In the genomic region with DNA sequence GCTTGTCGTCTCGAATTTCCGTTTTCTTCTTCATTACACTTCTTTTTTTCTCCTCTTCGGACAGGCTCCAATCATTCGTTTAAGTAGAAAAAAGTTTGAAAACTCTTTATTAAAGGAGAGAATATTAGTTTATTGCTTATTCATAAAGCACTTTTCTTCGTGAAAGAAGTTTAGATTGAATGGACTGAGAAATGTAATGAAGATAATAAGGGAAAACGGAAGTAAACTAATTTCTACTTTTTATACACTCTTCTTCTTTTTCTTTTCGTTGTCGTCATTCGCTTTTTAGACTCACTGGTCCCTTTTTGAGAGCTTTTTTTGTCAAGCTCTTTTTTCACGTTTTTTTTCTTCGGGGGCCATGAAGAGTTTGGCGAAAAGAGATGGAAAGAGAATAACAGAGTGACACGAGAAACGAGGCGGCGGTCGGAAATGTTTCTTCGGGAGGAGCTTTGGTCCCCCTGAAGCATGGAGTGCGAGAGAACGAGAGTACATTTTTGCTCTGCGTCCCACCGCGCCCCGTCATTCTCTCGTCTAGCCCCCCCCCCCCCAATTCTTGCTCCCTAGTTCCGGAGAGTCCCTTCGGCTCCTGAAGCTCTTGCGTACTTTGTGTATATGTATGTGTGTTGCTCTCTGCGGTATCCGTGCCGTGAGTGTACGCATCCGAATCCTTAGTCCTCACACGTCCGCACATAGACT, we compare ENCODE assay signal across 6 worm cellular contexts.
A peak's percentile ranks its signal among the peaks of the same experiment; 100 is the strongest.
TF ChIP-seq lines count a peak whose summit lies in the region.

No protein-coding gene starts in this region.

TF ChIP-seq in whole organism, L1 larva, 84 proteins besides CTCF, POLR2A, EP300 and RAD21 (continued from another document and continues in another):
- TF ChIP-seq mab-9 (GFP tag; IDR thresholded peaks at IDR 0.05; lab: Robert Waterston, UW) (peak; percentile 54; the same call in 1 of the 2 replicates), ces-1 (GFP tag; optimal IDR thresholded peaks at IDR 0.05; lab: Kevin White, UChicago) (peak; percentile 73), xbp-1 (tag; optimal IDR thresholded peaks at IDR 0.05; lab: Kevin White, UChicago) (no peak), nhr-19 (GFP tag; conservative IDR thresholded peaks at IDR 0.05; lab: Robert Waterston, UW) (peak; percentile 55), lin-15B (tag; optimal IDR thresholded peaks at IDR 0.05; lab: Kevin White, UChicago) (no peak), lin-14 (GFP tag; optimal IDR thresholded peaks at IDR 0.05; lab: Kevin White, UChicago) (peak; percentile 96), ceh-82 (tag; optimal IDR thresholded peaks at IDR 0.05; lab: Kevin White, UChicago) (peak; percentile 13 to 27 (median 21)), efl-1 (optimal IDR thresholded peaks at IDR 0.05; lab: Kevin White, UChicago) (no peak), efl-1 (GFP tag; optimal IDR thresholded peaks at IDR 0.05 in 1 of 2; lab: Kevin White, UChicago) (peak in 1 of 2 experiments; percentile 38), nhr-85 (tag; lab: Kevin White, UChicago) (no peak), mep-1 (tag; optimal IDR thresholded peaks at IDR 0.05; lab: Kevin White, UChicago) (peak; percentile 14), grh-1 (GFP tag; IDR thresholded peaks at IDR 0.05; lab: Robert Waterston, UW) (no peak), unc-86 (tag; optimal IDR thresholded peaks at IDR 0.05; lab: Kevin White, UChicago) (peak; percentile 50), lsy-2 (tag; optimal IDR thresholded peaks at IDR 0.05; lab: Kevin White, UChicago) (peak in 1 of 2 experiments; percentile 46), dsc-1 (tag; optimal IDR thresholded peaks at IDR 0.05; lab: Kevin White, UChicago) (peak; percentile 47), egl-13 (tag; optimal IDR thresholded peaks at IDR 0.05; lab: Kevin White, UChicago) (peak; percentile 16), swsn-7 (tag; optimal IDR thresholded peaks at IDR 0.05; lab: Kevin White, UChicago) (peak; percentile 36), lin-39 (tag; optimal IDR thresholded peaks at IDR 0.05; lab: Kevin White, UChicago) (peak; percentile 10), tbx-2 (tag; optimal IDR thresholded peaks at IDR 0.05; lab: Kevin White, UChicago) (peak; percentile 69), zag-1 (tag; optimal IDR thresholded peaks at IDR 0.05; lab: Kevin White, UChicago) (peak; percentile 33)

TF ChIP-seq in whole organism, L2 larva, 48 proteins besides CTCF, POLR2A, EP300 and RAD21 (continued from another document):
- TF ChIP-seq zag-1 (tag; optimal IDR thresholded peaks at IDR 0.05; lab: Kevin White, UChicago) (peak; percentile 37), mdl-1 (tag; optimal IDR thresholded peaks at IDR 0.05; lab: Kevin White, UChicago) (peak; percentile 53 to 82), ztf-4 (tag; optimal IDR thresholded peaks at IDR 0.05; lab: Kevin White, UChicago) (peak; percentile 21), sem-4 (tag; optimal IDR thresholded peaks at IDR 0.05; lab: Kevin White, UChicago) (peak; percentile 47), mab-5 (tag; optimal IDR thresholded peaks at IDR 0.05; lab: Kevin White, UChicago) (no peak)
TF ChIP-seq in whole organism, L2 larva: peak in this region for 12.

TF ChIP-seq in whole organism, L4 larva, 104 proteins besides CTCF, POLR2A, EP300 and RAD21 (continued from another document):
- TF ChIP-seq hlh-11 (tag; optimal IDR thresholded peaks at IDR 0.05; lab: Kevin White, UChicago) (peak; percentile 66), mxl-3 (GFP tag; optimal IDR thresholded peaks at IDR 0.05; lab: Kevin White, UChicago) (peak; percentile 23), tra-1 (GFP tag; IDR thresholded peaks at IDR 0.05; lab: Robert Waterston, UW) (peak; percentile 43; the same call in 1 of the 2 replicates), unc-62 (GFP tag; optimal IDR thresholded peaks at IDR 0.05 in 1 of 2; lab: Kevin White, UChicago) (peak in 1 of 2 experiments; percentile 98), unc-62 (tag; optimal IDR thresholded peaks at IDR 0.05; lab: Kevin White, UChicago) (no peak), Y5F2A.4 (GFP tag; optimal IDR thresholded peaks at IDR 0.05; lab: Kevin White, UChicago) (no peak), lin-1 (GFP tag; IDR thresholded peaks at IDR 0.05; lab: Robert Waterston, UW) (0 out of 2 replicates have a peak, but pooled peaks have one; percentile 13), dmd-6 (GFP tag; IDR thresholded peaks at IDR 0.05; lab: Robert Waterston, UW) (peak; percentile 41), hif-1 (tag; optimal IDR thresholded peaks at IDR 0.05; lab: Kevin White, UChicago) (peak in 1 of 2 experiments; percentile 25), T26A8.4 (GFP tag; IDR thresholded peaks at IDR 0.05; lab: Robert Waterston, UW) (0 out of 2 replicates have a peak, but pooled peaks have one; percentile 22), ceh-28 (tag; optimal IDR thresholded peaks at IDR 0.05; lab: Kevin White, UChicago) (no peak), skn-1 (tag; optimal IDR thresholded peaks at IDR 0.05; lab: Kevin White, UChicago) (no peak), hlh-30 (tag; optimal IDR thresholded peaks at IDR 0.05; lab: Kevin White, UChicago; ENCODE audit: insufficient read depth) (peak; percentile 20), hmg-1.1 (GFP tag; IDR thresholded peaks at IDR 0.05; lab: Robert Waterston, UW) (peak; percentile 73)
TF ChIP-seq in whole organism, L4 larva: peak in this region for 18.

TF ChIP-seq in whole organism, late embryonic, 69 proteins besides CTCF, POLR2A, EP300 and RAD21 (continued from another document):
- no peak for TF ChIP-seq pha-4 (tag; optimal IDR thresholded peaks at IDR 0.05; lab: Kevin White, UChicago)
- TF ChIP-seq lin-11 (tag; optimal IDR thresholded peaks at IDR 0.05; lab: Kevin White, UChicago) = no peak
- TF ChIP-seq ceh-9 (tag; optimal IDR thresholded peaks at IDR 0.05; lab: Kevin White, UChicago) = no peak
- TF ChIP-seq sox-4 (tag; optimal IDR thresholded peaks at IDR 0.05; lab: Kevin White, UChicago) = no peak
- no peak for TF ChIP-seq madf-2 (tag; optimal IDR thresholded peaks at IDR 0.05; lab: Kevin White, UChicago)
- TF ChIP-seq nfya-1 (tag; optimal IDR thresholded peaks at IDR 0.05; lab: Kevin White, UChicago) = peak; percentile 2

TF ChIP-seq in whole organism, mixed stage, embryonic, 35 proteins besides CTCF, POLR2A, EP300 and RAD21 (continued from another document):
- TF ChIP-seq ceh-39 (tag; optimal IDR thresholded peaks at IDR 0.05; lab: Kevin White, UChicago) = no peak
TF ChIP-seq in whole organism, mixed stage, embryonic: peak in this region for 3.

TF ChIP-seq in whole organism, young adult, 124 proteins besides CTCF, POLR2A, EP300 and RAD21 (continued from another document):
- TF ChIP-seq K11D2.4 (GFP tag; IDR thresholded peaks at IDR 0.05; lab: Robert Waterston, UW) (no peak), attf-5 (GFP tag; optimal IDR thresholded peaks at IDR 0.05; lab: Kevin White, UChicago) (no peak)
